Worm (Caenorhabditis elegans): ENCODE measurements around the gene nhr-201.

Gene nhr-201

DNA sequence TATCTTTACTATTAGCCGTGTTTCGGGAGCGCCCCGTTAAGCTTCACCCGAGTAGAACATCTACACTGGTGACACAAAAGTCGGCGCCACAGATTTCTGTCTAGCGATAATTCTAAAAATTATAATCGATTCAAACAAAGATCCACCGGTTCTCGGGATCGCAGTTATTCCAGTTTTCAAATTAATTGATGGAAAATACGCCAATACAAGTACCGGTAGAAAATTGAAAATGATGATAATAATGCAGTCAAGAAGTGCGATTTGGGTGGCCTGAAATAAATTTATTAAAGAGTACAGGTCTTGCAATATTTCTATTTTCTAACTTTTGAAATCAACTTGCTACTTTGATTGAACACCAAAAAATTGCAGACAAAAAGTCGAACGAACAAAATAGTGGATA is 2.9 kb downstream of the nhr-201 start:
- TF ChIP-seq ztf-4 (tag; optimal IDR thresholded peaks at IDR 0.05) (no peak), aly-2 (tag; optimal IDR thresholded peaks at IDR 0.05) (no peak), mab-5 (tag; optimal IDR thresholded peaks at IDR 0.05) (no peak), nhr-237 (tag; optimal IDR thresholded peaks at IDR 0.05) (no peak), blmp-1 (tag; optimal IDR thresholded peaks at IDR 0.05; ENCODE audit: insufficient read depth) (no peak), nhr-23 (tag; optimal IDR thresholded peaks at IDR 0.05) (no peak)

DNA sequence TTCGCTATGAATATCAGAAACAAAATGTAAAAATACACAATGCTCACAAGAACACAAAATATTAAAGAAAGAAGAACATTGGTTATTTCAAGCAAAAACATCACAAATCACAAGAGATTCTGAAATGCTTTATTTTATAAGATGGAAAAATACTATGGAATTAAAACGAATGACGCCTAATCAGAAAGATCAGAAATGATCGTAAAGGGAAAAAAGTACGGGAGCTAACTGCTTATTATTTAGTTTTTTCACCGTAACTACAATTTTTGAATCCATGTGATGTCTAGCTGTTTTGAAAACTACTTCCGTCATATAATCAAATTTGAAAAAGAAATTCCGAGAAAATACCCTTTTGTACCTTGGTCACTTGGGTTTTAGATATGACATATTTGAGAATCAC is 3.8 kb downstream of the nhr-201 start, which contains the start of gene srbc-57:
TSS of gene srbc-57 (minus strand) at position 101 of the 400 bp plus-strand sequence.
- TF ChIP-seq zag-1 (tag; optimal IDR thresholded peaks at IDR 0.05) (no peak), sma-3 (GFP tag; optimal IDR thresholded peaks at IDR 0.05) (no peak), unc-55 (GFP tag; optimal IDR thresholded peaks at IDR 0.05) (no peak), gmeb-1 (tag; optimal IDR thresholded peaks at IDR 0.05) (no peak), mdl-1 (tag; optimal IDR thresholded peaks at IDR 0.05) (no peak)

- TF ChIP-seq gmeb-1 (tag; optimal IDR thresholded peaks at IDR 0.05) (no peak), egl-27 (tag; optimal IDR thresholded peaks at IDR 0.05) (no peak), nhr-237 (tag; optimal IDR thresholded peaks at IDR 0.05) (no peak), ztf-4 (tag; optimal IDR thresholded peaks at IDR 0.05) (no peak), unc-39 (tag; optimal IDR thresholded peaks at IDR 0.05) (no peak), C34F6.9 (tag; optimal IDR thresholded peaks at IDR 0.05) (no peak), zag-1 (tag; optimal IDR thresholded peaks at IDR 0.05) (no peak), dmd-4 (tag; optimal IDR thresholded peaks at IDR 0.05) (no peak), lin-13 (GFP tag; optimal IDR thresholded peaks at IDR 0.05) (no peak), lsy-2 (tag; optimal IDR thresholded peaks at IDR 0.05) (no peak), mab-5 (tag; optimal IDR thresholded peaks at IDR 0.05) (no peak), F13H6.1 (tag; optimal IDR thresholded peaks at IDR 0.05) (no peak), elt-3 (tag; optimal IDR thresholded peaks at IDR 0.05) (no peak), peb-1 (tag; optimal IDR thresholded peaks at IDR 0.05) (no peak), R02D3.7 (tag; optimal IDR thresholded peaks at IDR 0.05) (no peak), lin-39 (tag; optimal IDR thresholded peaks at IDR 0.05) (no peak), nhr-77 (tag; optimal IDR thresholded peaks at IDR 0.05) (no peak), ceh-82 (tag; optimal IDR thresholded peaks at IDR 0.05) (no peak)
Measured at ce11 chrV:472589-472988, 8.0 kb downstream of the nhr-201 start, which contains the start of gene srt-31. srt-31 (plus strand) TSS chrV:472889.

DNA sequence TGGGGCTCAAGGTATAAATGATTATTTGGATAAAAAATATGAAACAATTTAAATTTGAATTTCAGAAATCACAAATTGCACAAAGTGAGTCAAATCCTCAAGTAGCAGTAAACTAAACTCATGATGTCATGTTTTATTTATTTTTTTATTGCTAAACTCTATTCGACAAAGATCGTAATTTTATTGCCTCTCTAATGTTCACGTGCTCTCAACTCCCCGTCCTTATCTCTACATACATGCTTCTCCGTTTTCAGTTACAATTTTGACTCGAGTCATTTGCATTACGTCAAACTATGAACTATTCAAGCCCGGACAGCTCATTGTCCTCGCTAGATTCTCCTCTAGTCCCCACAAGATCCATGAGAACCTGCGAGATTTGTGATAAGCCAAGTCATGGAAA is 9.9 kb downstream of the nhr-201 start, which contains the start of gene nhr-99:
TSS of gene nhr-99 (plus strand) at position 263 of the 400 bp plus-strand sequence.
- no peak for TF ChIP-seq nhr-237 (tag; optimal IDR thresholded peaks at IDR 0.05)
- no peak for TF ChIP-seq snpc-4 (tag; optimal IDR thresholded peaks at IDR 0.05)
- TF ChIP-seq Y55F3AM.14 (GFP tag; optimal IDR thresholded peaks at IDR 0.05): no peak
- TF ChIP-seq elt-1 (tag; optimal IDR thresholded peaks at IDR 0.05): no peak
- TF ChIP-seq lin-39 (tag; optimal IDR thresholded peaks at IDR 0.05): no peak
- TF ChIP-seq crh-2 (tag; optimal IDR thresholded peaks at IDR 0.05): peak; percentile 26
- no peak for TF ChIP-seq mdl-1 (tag; optimal IDR thresholded peaks at IDR 0.05)
- peak; percentile 43 for TF ChIP-seq sma-9 (GFP tag; optimal IDR thresholded peaks at IDR 0.05)
- no peak for TF ChIP-seq sma-9 (tag; optimal IDR thresholded peaks at IDR 0.05)
- no peak for TF ChIP-seq nhr-21 (tag; optimal IDR thresholded peaks at IDR 0.05)
- no peak for TF ChIP-seq alr-1 (tag; optimal IDR thresholded peaks at IDR 0.05)
- peak; percentile 79 for TF ChIP-seq fos-1 (tag; optimal IDR thresholded peaks at IDR 0.05)
- no peak for TF ChIP-seq nhr-11 (tag; optimal IDR thresholded peaks at IDR 0.05)

DNA sequence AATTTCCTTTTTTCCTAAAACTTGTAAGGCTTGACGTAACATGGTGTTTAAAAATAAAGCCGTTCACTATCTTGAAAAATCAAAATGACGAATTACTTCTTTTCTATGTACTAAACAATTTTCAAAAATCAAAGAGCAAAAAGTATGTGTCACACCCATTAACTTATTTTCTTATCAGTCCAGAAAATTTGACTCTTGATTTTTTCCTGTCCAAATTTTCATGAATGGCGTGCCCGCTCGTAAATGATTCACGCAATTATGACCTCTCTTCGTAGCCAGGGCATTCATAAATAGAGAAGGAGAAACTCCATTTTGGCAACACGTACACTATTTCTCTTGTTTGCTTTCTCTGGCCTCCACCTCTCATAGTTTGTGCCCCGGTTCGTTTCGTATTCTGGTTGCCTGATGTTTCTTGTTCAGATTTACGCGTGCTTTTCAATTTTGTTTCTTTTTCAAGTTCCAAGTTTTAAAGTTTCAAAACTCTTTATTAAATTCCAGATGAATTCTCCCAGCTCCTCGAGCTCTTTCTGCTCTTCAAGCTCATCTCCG is 13.1 kb downstream of the nhr-201 start, which contains the start of gene nhr-55:
TSS of gene nhr-55 (plus strand) at position 499 of the 549 bp plus-strand sequence.
- TF ChIP-seq zag-1 (tag; optimal IDR thresholded peaks at IDR 0.05) (no peak), crh-2 (tag; optimal IDR thresholded peaks at IDR 0.05) (peak; percentile 44), ZK546.5 (tag; optimal IDR thresholded peaks at IDR 0.05) (no peak), fos-1 (tag; optimal IDR thresholded peaks at IDR 0.05) (peak; percentile 93), ceh-82 (tag; optimal IDR thresholded peaks at IDR 0.05) (no peak), nhr-10 (tag; optimal IDR thresholded peaks at IDR 0.05) (no peak), aly-2 (tag; optimal IDR thresholded peaks at IDR 0.05) (no peak), egl-27 (tag; optimal IDR thresholded peaks at IDR 0.05) (no peak), sma-9 (GFP tag; optimal IDR thresholded peaks at IDR 0.05) (peak; percentile 53), sma-9 (tag; optimal IDR thresholded peaks at IDR 0.05) (no peak)
